Fruit fly (Drosophila melanogaster) whole organism, embryonic: ENCODE results near the gene CG2712.
A peak's percentile ranks its signal among the peaks of the same experiment; 100 is the strongest.

Experiments
- Antp ChIP-seq: fragments of 200-800 bp; sonication (Bioruptor generic); optimal IDR thresholded peaks from 3 replicates; lab custom pipeline; 2016; ENCODE audit warnings: missing biosample characterization, missing genetic modification characterization
- CG10274 ChIP-seq: fragments of 200-800 bp; sonication (Bioruptor generic); optimal IDR thresholded peaks from 3 replicates; lab custom pipeline; 2017; ENCODE audit warnings: missing biosample characterization, mild to moderate bottlenecking, missing genetic modification characterization
- CG10431 ChIP-seq: fragments of 200-800 bp; sonication (Bioruptor generic); optimal IDR thresholded peaks from 3 replicates; lab custom pipeline; 2018; ENCODE audit warnings: missing biosample characterization, mild to moderate bottlenecking, missing genetic modification characterization
- CG10565 ChIP-seq: fragments of 200-800 bp; sonication (Bioruptor generic); optimal IDR thresholded peaks from 3 replicates; lab custom pipeline; 2016; ENCODE audit warnings: missing biosample characterization, mild to moderate bottlenecking, missing genetic modification characterization
- CG11504 ChIP-seq: fragments of 200-800 bp; sonication (Bioruptor generic); optimal IDR thresholded peaks from 3 replicates; lab custom pipeline; 2019; ENCODE audit warnings: missing biosample characterization, mild to moderate bottlenecking, missing genetic modification characterization, moderate library complexity
- CG13424 ChIP-seq: fragments of 200-800 bp; sonication (Bioruptor generic); optimal IDR thresholded peaks from 2 replicates; lab custom pipeline; 2019; ENCODE audit warnings: missing biosample characterization, mild to moderate bottlenecking, missing genetic modification characterization, moderate library complexity
- CG17829 ChIP-seq: fragments of 200-800 bp; optimal IDR thresholded peaks from 2 replicates; lab custom pipeline; 2019; ENCODE audit warnings: missing biosample characterization, mild to moderate bottlenecking, missing genetic modification characterization, moderate library complexity
- CG18262 ChIP-seq: fragments of 200-800 bp; optimal IDR thresholded peaks from 3 replicates; lab custom pipeline; 2019; ENCODE audit warnings: missing biosample characterization, mild to moderate bottlenecking, missing genetic modification characterization, moderate library complexity
- CG2120 ChIP-seq: fragments of 200-800 bp; sonication (Bioruptor generic); optimal IDR thresholded peaks from 3 replicates; lab custom pipeline; 2016; ENCODE audit warnings: missing biosample characterization, missing genetic modification characterization
- CG32532 ChIP-seq: fragments of 200-800 bp; sonication (Bioruptor generic); IDR thresholded peaks from 2 replicates; pipeline ENCODE4 v1.3.6; 2022; ENCODE audit warnings: missing biosample characterization, missing genetic modification characterization
- CG3995 ChIP-seq: fragments of 200-800 bp; sonication (Bioruptor generic); optimal IDR thresholded peaks from 3 replicates; lab custom pipeline; 2016; ENCODE audit warnings: missing biosample characterization, missing genetic modification characterization
- CG4617 ChIP-seq: fragments of 200-800 bp; sonication (Bioruptor generic); optimal IDR thresholded peaks from 3 replicates; lab custom pipeline; 2016; ENCODE audit warnings: missing biosample characterization, missing genetic modification characterization, borderline replicate concordance
- CG6689 ChIP-seq: fragments of 200-800 bp; sonication (Bioruptor generic); IDR thresholded peaks from 2 replicates; pipeline ENCODE4 v1.3.6; 2022; ENCODE audit warnings: missing biosample characterization, missing genetic modification characterization
- CG8924 ChIP-seq: fragments of 200-800 bp; optimal IDR thresholded peaks from 3 replicates; lab custom pipeline; 2019; ENCODE audit warnings: missing biosample characterization, mild to moderate bottlenecking, missing genetic modification characterization, moderate library complexity
- CTCF ChIP-seq: fragments of 200-800 bp; sonication (Bioruptor generic); optimal IDR thresholded peaks from 2 replicates; lab custom pipeline; 2017; ENCODE audit warnings: missing biosample characterization, mild to moderate bottlenecking, missing genetic modification characterization, moderate library complexity
- CoRest ChIP-seq: fragments of 200-800 bp; sonication (Bioruptor generic); optimal IDR thresholded peaks from 3 replicates; lab custom pipeline; 2018; ENCODE audit warnings: missing biosample characterization, mild to moderate bottlenecking, missing genetic modification characterization, moderate library complexity
- Dbx ChIP-seq: fragments of 200-800 bp; sonication (Bioruptor generic); IDR thresholded peaks from 3 replicates; pipeline ENCODE4 v1.3.6; 2022; ENCODE audit warnings: missing biosample characterization, missing genetic modification characterization
- HLH54F ChIP-seq: fragments of 200-800 bp; sonication (Bioruptor generic); optimal IDR thresholded peaks from 3 replicates; lab custom pipeline; 2016; ENCODE audit warnings: missing biosample characterization, missing genetic modification characterization
- Med ChIP-seq: fragments of 200-800 bp; sonication (Bioruptor generic); peaks from one replicate; lab custom pipeline; 2016; ENCODE audit warnings: missing biosample characterization, missing genetic modification characterization, mild to moderate bottlenecking, inconsistent platforms, moderate library complexity
- Mrtf ChIP-seq: fragments of 200-800 bp; sonication (Bioruptor generic); IDR thresholded peaks from 3 replicates; pipeline ENCODE4 v1.3.6; 2022; ENCODE audit warnings: missing biosample characterization, missing genetic modification characterization
- NK7.1 ChIP-seq: fragments of 200-800 bp; sonication (Bioruptor generic); optimal IDR thresholded peaks from 3 replicates; lab custom pipeline; 2016; ENCODE audit warnings: missing biosample characterization, missing genetic modification characterization
- Neu2 ChIP-seq: fragments of 200-800 bp; sonication (Bioruptor generic); optimal IDR thresholded peaks from 3 replicates; lab custom pipeline; 2016; ENCODE audit warnings: missing biosample characterization, missing genetic modification characterization, borderline replicate concordance
- Nf-YC ChIP-seq: fragments of 200-800 bp; optimal IDR thresholded peaks from 3 replicates; lab custom pipeline; 2019; ENCODE audit warnings: missing biosample characterization, mild to moderate bottlenecking, missing genetic modification characterization, moderate library complexity
- Rfx ChIP-seq: fragments of 200-800 bp; sonication (Bioruptor generic); IDR thresholded peaks from 2 replicates; pipeline ENCODE4 v1.3.6; 2022; ENCODE audit warnings: missing biosample characterization, missing genetic modification characterization
- Ssrp ChIP-seq: fragments of 200-800 bp; sonication (Bioruptor generic); optimal IDR thresholded peaks from 2 replicates; lab custom pipeline; 2018; ENCODE audit warnings: missing biosample characterization, mild to moderate bottlenecking, missing genetic modification characterization, moderate library complexity
- TFAM ChIP-seq: fragments of 200-800 bp; sonication (Bioruptor generic); optimal IDR thresholded peaks from 2 replicates; lab custom pipeline; 2017; ENCODE audit warnings: missing biosample characterization, missing genetic modification characterization, inconsistent platforms
- Xrp1 ChIP-seq: fragments of 200-800 bp; sonication (Bioruptor generic); IDR thresholded peaks from 2 replicates; pipeline ENCODE4 v1.3.6; 2022; ENCODE audit warnings: missing biosample characterization, missing genetic modification characterization
- ab ChIP-seq: fragments of 200-800 bp; sonication (Bioruptor generic); optimal IDR thresholded peaks from 2 replicates; lab custom pipeline; 2016; ENCODE audit warnings: missing biosample characterization, missing genetic modification characterization
- ac ChIP-seq: fragments of 200-800 bp; sonication (Bioruptor generic); optimal IDR thresholded peaks from 3 replicates; lab custom pipeline; 2017; ENCODE audit warnings: missing biosample characterization, mild to moderate bottlenecking, missing genetic modification characterization
- al ChIP-seq: fragments of 200-800 bp; sonication (Bioruptor generic); IDR thresholded peaks from 2 replicates; pipeline ENCODE4 v1.3.6; 2022; ENCODE audit warnings: missing biosample characterization, missing genetic modification characterization
- ase ChIP-seq: fragments of 200-800 bp; sonication (Bioruptor generic); IDR thresholded peaks from 3 replicates; pipeline ENCODE4 v1.3.6; 2022; ENCODE audit warnings: missing biosample characterization, missing genetic modification characterization
- ato ChIP-seq: fragments of 200-800 bp; sonication (Bioruptor generic); IDR thresholded peaks from 2 replicates; pipeline ENCODE4 v1.3.6; 2022; ENCODE audit warnings: missing biosample characterization, missing genetic modification characterization; ENCODE audit not compliant: partially characterized antibody
- crc ChIP-seq: fragments of 200-800 bp; sonication (Bioruptor generic); optimal IDR thresholded peaks from 2 replicates; lab custom pipeline; 2016; ENCODE audit warnings: missing biosample characterization, missing genetic modification characterization
- croc ChIP-seq: fragments of 200-800 bp; sonication (Bioruptor generic); conservative IDR thresholded peaks from 3 replicates; pipeline ENCODE4 v1.3.6; 2022; ENCODE audit warnings: missing biosample characterization, missing genetic modification characterization
- da ChIP-seq: fragments of 200-800 bp; sonication (Bioruptor generic); optimal IDR thresholded peaks from 2 replicates; lab custom pipeline; 2016; ENCODE audit warnings: missing biosample characterization, missing genetic modification characterization
- dm ChIP-seq: fragments of 200-800 bp; sonication (Bioruptor generic); optimal IDR thresholded peaks from 3 replicates; lab custom pipeline; 2016; ENCODE audit warnings: missing biosample characterization, missing genetic modification characterization
- fd64A ChIP-seq: fragments of 200-800 bp; sonication (Bioruptor generic); optimal IDR thresholded peaks from 3 replicates; lab custom pipeline; 2018; ENCODE audit warnings: missing biosample characterization, mild to moderate bottlenecking, missing genetic modification characterization
- fu2 ChIP-seq: fragments of 200-800 bp; sonication (Bioruptor generic); optimal IDR thresholded peaks from 2 replicates; lab custom pipeline; 2016; ENCODE audit warnings: missing biosample characterization, missing genetic modification characterization
- gcm ChIP-seq: fragments of 200-800 bp; sonication (Bioruptor generic); optimal IDR thresholded peaks from 2 replicates; lab custom pipeline; 2019; ENCODE audit warnings: missing biosample characterization, mild to moderate bottlenecking, missing genetic modification characterization, moderate library complexity
- gfzf ChIP-seq: fragments of 200-800 bp; sonication (Bioruptor generic); optimal IDR thresholded peaks from 2 replicates; lab custom pipeline; 2016; ENCODE audit warnings: missing biosample characterization, mild to moderate bottlenecking, missing genetic modification characterization, moderate library complexity
- ham ChIP-seq: fragments of 200-800 bp; sonication (Bioruptor generic); IDR thresholded peaks from 2 replicates; pipeline ENCODE4 v1.3.6; 2022; ENCODE audit warnings: missing biosample characterization, missing genetic modification characterization
- jigr1 ChIP-seq: fragments of 200-800 bp; sonication (Bioruptor generic); IDR thresholded peaks from 3 replicates; pipeline ENCODE4 v1.3.6; 2022; ENCODE audit warnings: missing biosample characterization, missing genetic modification characterization
- klu ChIP-seq: fragments of 200-800 bp; sonication (Bioruptor generic); IDR thresholded peaks from 2 replicates; pipeline ENCODE4 v1.3.6; 2022; ENCODE audit warnings: missing biosample characterization, missing genetic modification characterization
- nerfin-1 ChIP-seq: fragments of 200-800 bp; sonication (Bioruptor generic); optimal IDR thresholded peaks from 3 replicates; lab custom pipeline; 2019; ENCODE audit warnings: missing biosample characterization, mild to moderate bottlenecking, missing genetic modification characterization, moderate library complexity
- peb ChIP-seq: fragments of 200-800 bp; sonication (Bioruptor generic); IDR thresholded peaks from 2 replicates; pipeline ENCODE4 v1.3.6; 2022; ENCODE audit warnings: missing biosample characterization, missing genetic modification characterization
- sisA ChIP-seq: fragments of 200-800 bp; sonication (Bioruptor generic); IDR thresholded peaks from 2 replicates; pipeline ENCODE4 v1.3.6; 2022; ENCODE audit warnings: missing biosample characterization, missing genetic modification characterization
- slbo ChIP-seq: fragments of 200-800 bp; sonication (Bioruptor generic); IDR thresholded peaks from 2 replicates; pipeline ENCODE4 v1.3.6; 2022; ENCODE audit warnings: missing biosample characterization, missing genetic modification characterization
- sr ChIP-seq: fragments of 200-800 bp; sonication (Bioruptor generic); IDR thresholded peaks from 3 replicates; pipeline ENCODE4 v1.3.6; 2022; ENCODE audit warnings: missing biosample characterization, missing genetic modification characterization
- stwl ChIP-seq: fragments of 200-800 bp; sonication (Bioruptor generic); optimal IDR thresholded peaks from 3 replicates; lab custom pipeline; 2018; ENCODE audit warnings: missing biosample characterization, mild to moderate bottlenecking, missing genetic modification characterization, moderate library complexity
- tll ChIP-seq, 2 experiments: fragments of 200-800 bp in 1 of 2; fragments of >200 bp in 1 of 2; sonication (Bioruptor generic) in 1 of 2; optimal IDR thresholded peaks; 2 replicates each; lab custom pipeline; 2017 to 2019; ENCODE audit warnings: missing biosample characterization in 2 of 2, missing genetic modification characterization in 2 of 2, mild to moderate bottlenecking in 1 of 2, moderate library complexity in 1 of 2
- trem ChIP-seq: fragments of 200-800 bp; optimal IDR thresholded peaks from 3 replicates; lab custom pipeline; 2019; ENCODE audit warnings: missing biosample characterization, mild to moderate bottlenecking, missing genetic modification characterization, moderate library complexity
- vfl ChIP-seq: fragments of 200-800 bp; sonication (Bioruptor generic); optimal IDR thresholded peaks from 2 replicates; lab custom pipeline; 2016; ENCODE audit warnings: missing biosample characterization, missing genetic modification characterization

Gene CG2712

DNA sequence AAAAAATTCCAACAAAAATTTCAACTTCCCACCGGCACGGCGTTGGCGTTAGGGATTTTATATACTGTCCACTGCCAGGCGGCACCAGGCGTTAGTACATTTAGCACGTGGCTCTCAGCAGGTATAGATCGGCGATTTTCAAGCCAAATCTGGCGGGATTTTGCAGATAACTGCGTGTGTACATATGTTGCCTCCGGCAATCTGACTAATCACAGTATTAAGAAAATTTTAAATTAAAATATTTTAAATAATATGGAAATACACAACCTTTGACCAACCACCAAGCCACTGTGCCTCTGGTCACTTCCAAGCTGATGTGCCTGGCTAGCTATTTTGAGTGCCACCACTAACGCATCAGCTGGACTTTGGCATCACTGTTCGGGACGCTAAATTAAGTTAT lies at the start of gene CG2712, which contains the start of gene ttm50 (continued):
- TF ChIP-seq Dbx (0 out of 3 replicates have a peak, but pooled peaks have one; percentile 47), vfl (GFP tag; lab: Kevin White, UChicago) (peak; percentile 6), Med (GFP tag; lab: Kevin White, UChicago) (peak; percentile 62), Rfx (peak; percentile 71), CG2120 (GFP tag; lab: Kevin White, UChicago) (peak; percentile 54), CG6689 (GFP tag; lab: Robert Waterston, UW) (peak; percentile 67), CG8924 (tag; lab: Kevin White, UChicago) (peak; percentile 74), da (GFP tag; lab: Kevin White, UChicago) (no peak), HLH54F (GFP tag; lab: Kevin White, UChicago) (peak; percentile 37), CG10431 (GFP tag; lab: Kevin White, UChicago) (no peak), CTCF (GFP tag; lab: Kevin White, UChicago) (no peak), crc (GFP tag; lab: Kevin White, UChicago) (no peak), NK7.1 (GFP tag; lab: Kevin White, UChicago) (no peak), gcm (GFP tag; lab: Kevin White, UChicago) (no peak), ham (GFP tag; lab: Robert Waterston, UW) (no peak), Mrtf (GFP tag; lab: Robert Waterston, UW) (peak; percentile 53; the same call in 1 of the 3 replicates), slbo (GFP tag; lab: Robert Waterston, UW) (peak; percentile 64), CG10565 (no peak), Xrp1 (GFP tag; lab: Robert Waterston, UW) (peak; percentile 41; the same call in 1 of the 2 replicates), CG13424 (tag; lab: Kevin White, UChicago) (peak; percentile 73), ab (no peak), CG11504 (tag; lab: Kevin White, UChicago) (no peak), CoRest (tag; lab: Kevin White, UChicago) (peak; percentile 82), Ssrp (peak; percentile 54), CG3995 (GFP tag; lab: Kevin White, UChicago) (peak; percentile 55), sisA (GFP tag; lab: Robert Waterston, UW) (peak; percentile 40; the same call in 1 of the 2 replicates), Antp (no peak), TFAM (GFP tag; lab: Kevin White, UChicago) (no peak), stwl (tag; lab: Kevin White, UChicago) (peak; percentile 14), ato (GFP tag; lab: Robert Waterston, UW) (no peak), trem (tag; lab: Kevin White, UChicago) (peak; percentile 67), CG17829 (tag; lab: Kevin White, UChicago) (peak; percentile 61), tll (GFP tag; optimal IDR thresholded peaks at IDR 0.05; lab: Kevin White, UChicago) (peak in 1 of 2 experiments; percentile 4), CG10274 (no peak), ase (GFP tag; lab: Robert Waterston, UW) (0 out of 3 replicates have a peak, but pooled peaks have one; percentile 32), jigr1 (GFP tag; lab: Robert Waterston, UW) (no peak), nerfin-1 (tag; lab: Kevin White, UChicago) (peak; percentile 36), CG4617 (GFP tag; lab: Kevin White, UChicago) (peak; percentile 50), al (GFP tag; lab: Robert Waterston, UW) (peak; percentile 60), croc (peak; percentile 47; the same call in 2 of the 3 replicates), klu (GFP tag; lab: Robert Waterston, UW) (0 out of 2 replicates have a peak, but pooled peaks have one; percentile 9), Nf-YC (tag; lab: Kevin White, UChicago) (peak; percentile 65), dm (GFP tag; lab: Kevin White, UChicago) (peak; percentile 79), sr (no peak), ac (no peak), gfzf (peak; percentile 74), CG32532 (GFP tag; lab: Robert Waterston, UW) (peak; percentile 54; the same call in 1 of the 2 replicates), CG18262 (tag; lab: Kevin White, UChicago) (no peak), fu2 (GFP tag; lab: Kevin White, UChicago) (no peak), Neu2 (GFP tag; lab: Kevin White, UChicago) (no peak), fd64A (GFP tag; lab: Kevin White, UChicago) (no peak), peb (no peak; the same call in 1 of the 2 replicates)
